Fruit fly (Drosophila melanogaster): ENCODE results near the gene Fad2.

The Fad2 gene

DNA sequence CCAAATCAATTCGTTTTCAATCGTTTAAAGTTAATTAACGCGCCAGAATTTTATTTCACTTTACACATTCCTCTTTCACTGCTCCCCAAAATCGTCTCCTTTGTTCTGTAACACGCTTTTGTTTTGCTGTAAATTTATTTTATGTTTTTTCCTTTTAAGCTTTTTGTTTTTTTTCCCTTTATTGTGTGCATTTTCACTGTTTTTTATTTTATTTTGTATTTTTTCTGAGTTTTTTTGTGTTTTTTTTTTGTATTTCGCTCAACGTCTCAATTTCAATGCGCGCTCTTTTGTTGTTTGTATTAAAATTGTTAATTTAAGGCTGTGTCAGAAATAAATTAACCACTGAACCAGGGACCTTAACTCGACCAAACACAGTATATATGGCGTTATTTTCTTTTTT lies 16.9 kb upstream of the Fad2 start:
- no peak for TF ChIP-seq CG17801 (GFP tag; optimal IDR thresholded peaks at IDR 0.05; ENCODE audit: partially characterized antibody)

- no peak for TF ChIP-seq CG17801 (GFP tag; optimal IDR thresholded peaks at IDR 0.05; ENCODE audit: partially characterized antibody)
Observed at dm6 chr3L:11007786-11008185, 15.5 kb upstream of the Fad2 start.

DNA sequence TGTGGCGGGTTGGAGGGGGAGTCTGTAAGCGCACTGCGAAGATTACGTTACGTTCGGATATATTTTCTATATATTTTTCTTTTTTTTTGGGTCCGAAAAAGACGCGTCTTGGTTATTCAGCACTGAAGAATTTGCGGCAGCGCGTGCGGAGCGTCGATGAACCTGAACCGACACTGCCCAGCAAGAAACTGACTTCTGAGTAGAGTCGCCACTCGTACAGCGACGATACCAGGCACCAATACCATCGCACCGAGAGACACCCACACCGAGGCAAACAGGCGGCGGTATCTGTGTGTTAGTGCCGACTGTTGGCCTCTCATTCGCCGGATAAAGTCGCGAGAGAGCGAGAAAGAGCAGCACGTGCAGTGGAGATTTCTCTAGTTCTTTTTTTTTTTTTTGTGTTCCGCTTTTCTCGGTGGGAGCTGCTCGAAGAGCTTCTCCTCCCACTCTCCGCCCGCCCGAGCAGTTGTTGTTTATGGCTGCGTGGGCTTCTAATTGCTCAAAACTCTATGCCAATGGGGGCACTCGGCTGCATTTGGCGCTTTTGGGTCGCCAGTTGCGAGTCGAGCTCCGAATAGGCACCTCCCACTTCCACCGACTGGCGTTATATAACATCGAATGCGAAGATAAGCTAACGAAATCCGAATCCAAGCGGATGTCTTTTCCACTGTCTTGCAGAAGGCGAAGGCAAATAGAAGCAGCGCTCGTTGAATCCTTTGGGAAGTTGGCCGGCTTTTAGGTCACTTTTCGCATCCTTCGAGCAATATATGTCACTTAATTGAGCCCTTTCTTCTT lies 14.1 kb upstream of the Fad2 start, which contains the start of gene klu:
TSS of gene klu (minus strand) at position 189 of the 795 bp plus-strand sequence.
- no peak for TF ChIP-seq CG17801 (GFP tag; optimal IDR thresholded peaks at IDR 0.05; ENCODE audit: partially characterized antibody)

DNA sequence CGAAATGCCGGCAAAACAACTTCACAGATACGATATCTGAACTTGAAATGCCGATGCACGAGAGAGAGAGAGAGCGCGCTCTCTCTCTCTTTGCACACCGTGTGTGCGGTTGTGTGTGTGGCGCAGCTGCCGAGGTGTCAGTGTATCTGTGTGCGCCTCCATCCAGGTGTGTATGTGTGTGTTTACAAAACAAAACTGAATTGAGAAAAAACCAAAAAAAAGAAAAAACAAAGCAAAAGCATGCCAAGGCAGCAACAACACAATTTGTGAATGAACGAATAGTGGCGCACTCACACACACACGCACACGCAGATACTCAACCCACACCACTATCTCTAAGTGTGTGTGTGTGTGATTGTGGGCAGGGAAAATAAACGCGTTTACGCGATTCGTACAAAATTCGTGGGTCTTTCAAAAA lies 12.9 kb upstream of the Fad2 start:
- peak; percentile 80 for TF ChIP-seq CG17801 (GFP tag; optimal IDR thresholded peaks at IDR 0.05; ENCODE audit: partially characterized antibody)

- TF ChIP-seq CG17801 (GFP tag; optimal IDR thresholded peaks at IDR 0.05; ENCODE audit: partially characterized antibody): no peak
Observed at dm6 chr3L:11011610-11012202, 11.6 kb upstream of the Fad2 start.

- TF ChIP-seq CG17801 (GFP tag; optimal IDR thresholded peaks at IDR 0.05; ENCODE audit: partially characterized antibody): no peak
Observed at dm6 chr3L:11015203-11015602, 8.1 kb upstream of the Fad2 start.

DNA sequence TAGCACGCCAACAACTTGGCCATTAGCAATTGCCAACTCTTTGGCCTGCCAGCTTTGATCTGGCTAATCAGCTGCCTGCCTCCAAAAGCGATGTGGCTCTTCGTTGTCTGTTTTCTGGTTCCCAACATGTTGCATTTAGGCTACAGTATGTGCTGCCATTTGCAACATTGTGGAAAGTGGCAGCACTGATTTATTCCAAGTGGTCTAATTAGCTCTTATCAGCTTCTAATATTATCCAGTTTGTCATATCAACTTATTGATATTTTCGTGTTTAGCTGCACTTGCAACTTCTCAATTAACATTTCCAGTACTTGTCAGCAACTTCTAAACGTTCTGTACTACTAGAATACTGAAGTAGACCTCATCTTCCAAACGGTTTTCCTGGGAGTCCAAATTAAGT lies 3.3 kb upstream of the Fad2 start:
- TF ChIP-seq CG17801 (GFP tag; optimal IDR thresholded peaks at IDR 0.05; ENCODE audit: partially characterized antibody): no peak

DNA sequence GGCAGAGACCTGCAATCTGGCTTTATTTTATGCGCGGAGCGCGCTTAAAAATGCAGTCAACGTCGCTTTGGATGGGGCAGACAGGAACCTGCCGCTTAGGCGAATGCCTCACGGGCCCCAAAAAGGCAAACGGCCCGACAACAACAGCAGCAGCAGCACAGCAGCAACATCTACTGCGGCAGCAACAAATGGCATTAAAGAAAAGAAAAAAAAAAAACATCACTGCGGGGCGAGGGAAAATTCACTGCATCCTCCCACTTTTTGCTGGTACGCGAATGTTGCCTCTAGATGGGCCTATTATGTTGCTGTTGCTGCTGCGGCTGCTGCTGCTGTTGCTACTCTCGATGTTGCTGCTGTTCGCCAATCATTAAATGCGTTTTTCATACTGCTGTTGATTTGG lies 1.4 kb upstream of the Fad2 start:
- TF ChIP-seq CG17801 (GFP tag; optimal IDR thresholded peaks at IDR 0.05; ENCODE audit: partially characterized antibody): no peak

DNA sequence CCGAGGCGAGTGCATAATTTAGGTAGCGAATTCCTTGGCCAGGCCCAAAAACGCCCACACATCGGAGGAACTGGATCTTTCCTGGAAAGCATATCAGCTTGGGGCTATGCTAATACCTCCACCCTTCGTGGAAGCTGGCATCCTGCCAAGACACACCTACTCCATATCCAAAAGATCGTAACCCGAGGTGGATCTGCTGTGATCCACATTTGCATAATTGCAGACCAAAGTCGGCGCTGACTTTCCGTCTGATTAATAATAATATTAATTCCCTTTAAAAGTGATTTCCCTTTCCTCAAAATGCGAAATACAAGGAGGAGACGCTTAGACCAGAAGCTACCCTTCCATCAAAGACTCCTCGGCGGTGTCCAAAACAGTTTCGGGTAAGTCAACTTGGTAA lies 1.9 kb downstream of the Fad2 start, which contains the start of gene CG32079:
TSS of gene CG32079 (plus strand) at position 301 of the 400 bp plus-strand sequence.
- no peak for TF ChIP-seq CG17801 (GFP tag; optimal IDR thresholded peaks at IDR 0.05; ENCODE audit: partially characterized antibody)

DNA sequence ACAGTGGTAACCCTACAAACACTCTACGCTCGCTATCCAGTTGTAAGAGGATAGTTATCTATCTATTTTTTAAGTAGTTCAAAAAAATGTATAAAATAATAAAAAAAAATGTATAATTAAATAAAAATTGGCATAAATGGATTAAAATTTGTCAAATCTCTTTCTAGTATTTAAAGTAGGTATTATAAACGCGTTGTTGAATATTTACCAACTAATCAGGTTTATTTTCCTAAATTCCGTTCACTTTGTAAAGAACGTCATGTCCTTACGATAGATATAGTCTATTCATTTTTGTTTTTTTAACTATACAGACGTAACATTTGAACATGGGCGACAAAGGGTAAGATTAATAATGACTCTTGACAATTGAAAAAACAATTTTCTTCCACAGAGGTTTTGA lies 3.9 kb downstream of the Fad2 start, which contains the start of gene CG32081:
TSS of gene CG32081 (plus strand) at position 301 of the 400 bp plus-strand sequence.
- no peak for TF ChIP-seq CG17801 (GFP tag; optimal IDR thresholded peaks at IDR 0.05; ENCODE audit: partially characterized antibody)

- no peak for TF ChIP-seq CG17801 (GFP tag; optimal IDR thresholded peaks at IDR 0.05; ENCODE audit: partially characterized antibody)
Observed at dm6 chr3L:11031784-11032183, 8.4 kb downstream of the Fad2 start.

DNA sequence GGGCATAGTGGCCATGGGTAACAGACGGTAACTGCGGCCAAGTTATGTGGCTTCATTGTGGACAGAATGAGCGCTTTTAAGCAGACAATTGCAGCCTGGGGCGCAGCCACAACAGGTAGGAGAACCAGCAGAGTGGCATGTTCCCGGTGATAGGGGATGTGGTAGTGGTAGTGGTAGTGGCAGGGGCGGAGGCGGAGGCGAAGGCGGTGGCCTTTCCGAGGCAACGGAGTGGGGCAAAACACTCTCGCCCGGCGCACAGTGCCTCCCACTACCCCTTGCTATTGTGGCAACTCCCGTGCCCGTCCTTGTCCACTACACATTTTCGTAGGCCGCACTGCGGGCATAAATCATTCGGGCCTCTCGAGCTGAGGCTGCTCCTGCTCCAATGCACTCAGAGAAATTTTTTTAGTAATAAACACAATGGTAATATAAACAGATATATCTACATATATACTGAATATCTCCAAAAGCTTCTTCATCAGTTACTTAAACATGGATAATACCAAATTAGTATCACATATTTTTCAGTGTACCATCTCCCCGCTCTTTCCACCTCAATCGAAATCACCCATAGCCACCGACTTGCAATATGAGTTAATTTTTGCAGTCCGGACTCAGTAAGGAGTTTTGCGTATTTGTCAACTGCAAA lies 10.1 kb downstream of the Fad2 start:
- no peak for TF ChIP-seq CG17801 (GFP tag; optimal IDR thresholded peaks at IDR 0.05; ENCODE audit: partially characterized antibody)

DNA sequence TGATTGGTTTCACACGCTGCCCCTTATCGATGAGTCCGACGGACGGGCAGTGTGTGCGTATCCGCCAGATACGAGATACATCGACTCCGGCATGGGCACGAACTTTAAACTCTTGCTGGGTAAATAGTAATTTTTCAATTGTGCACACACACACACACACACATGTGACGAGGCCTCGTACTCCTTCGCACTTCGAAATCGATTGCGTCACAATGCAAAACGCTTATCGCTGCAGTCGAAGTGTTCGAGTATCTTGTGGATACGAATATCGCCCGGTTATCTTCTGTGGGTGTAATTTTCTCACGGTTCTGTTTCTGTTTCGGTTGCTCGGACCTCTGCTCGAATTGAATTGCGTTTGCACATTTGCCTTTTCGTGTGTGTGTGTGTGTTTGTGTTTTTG lies 11.7 kb downstream of the Fad2 start:
- TF ChIP-seq CG17801 (GFP tag; optimal IDR thresholded peaks at IDR 0.05; ENCODE audit: partially characterized antibody): no peak

dm6 chr3L:11041193-11041592 lies 17.9 kb downstream of the Fad2 start:
- no peak for TF ChIP-seq CG17801 (GFP tag; optimal IDR thresholded peaks at IDR 0.05; ENCODE audit: partially characterized antibody)

- peak; percentile 31 for TF ChIP-seq CG17801 (GFP tag; optimal IDR thresholded peaks at IDR 0.05; ENCODE audit: partially characterized antibody)
Observed at dm6 chr3L:11043650-11044049, 20.3 kb downstream of the Fad2 start.

DNA sequence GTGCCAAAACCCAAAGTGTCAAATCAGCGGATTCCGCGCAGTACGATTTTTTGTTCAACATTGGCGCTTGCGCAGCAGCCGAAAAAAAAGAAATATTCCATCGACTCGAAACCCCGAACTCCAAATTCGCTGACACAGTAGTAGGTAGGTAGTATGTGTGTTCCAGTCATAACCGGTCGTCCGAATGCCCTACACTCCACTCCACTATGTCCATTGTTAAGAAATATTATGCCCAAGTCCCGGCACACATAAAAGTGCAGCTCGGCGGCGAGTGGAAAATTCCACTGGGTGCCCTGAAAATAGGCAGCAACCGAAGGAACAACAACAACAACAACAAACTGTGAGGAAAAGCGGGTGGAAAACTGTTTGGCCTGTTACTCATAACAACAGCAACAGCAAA lies 21.7 kb downstream of the Fad2 start:
- no peak for TF ChIP-seq CG17801 (GFP tag; optimal IDR thresholded peaks at IDR 0.05; ENCODE audit: partially characterized antibody)
